Fruit fly (Drosophila melanogaster): ENCODE data around the gene CG10943.

Gene CG10943

DNA sequence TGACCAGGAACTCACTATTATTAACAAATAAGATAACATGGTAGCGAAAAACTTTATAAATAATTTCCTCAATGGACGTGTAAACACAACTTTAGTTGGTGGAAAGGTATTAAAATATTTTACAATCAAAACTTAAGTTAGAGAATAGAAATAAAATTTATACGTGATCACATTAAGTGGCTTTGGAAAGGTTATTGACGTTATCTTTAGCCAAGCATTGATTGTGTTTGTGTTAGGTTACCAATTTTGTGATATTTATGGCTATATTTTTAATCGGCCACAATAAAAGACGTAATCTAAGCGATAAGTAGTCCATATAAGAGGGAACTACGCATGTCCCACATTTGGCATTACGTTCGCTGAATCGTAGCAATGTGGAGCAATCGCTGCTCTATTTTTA, 22.0 kb upstream of the CG10943 start, which contains the start of gene CG14120:
Gene CG14120 (plus strand): TSS at position 360 of the 400 bp plus-strand sequence.
- TF ChIP-seq Jra (GFP tag; optimal IDR thresholded peaks at IDR 0.05) = no peak
- TF ChIP-seq Hr83 (GFP tag; optimal IDR thresholded peaks at IDR 0.05; ENCODE audit: poor library complexity, severe bottlenecking) = no peak
- TF ChIP-seq Myc (optimal IDR thresholded peaks at IDR 0.05) = no peak

DNA sequence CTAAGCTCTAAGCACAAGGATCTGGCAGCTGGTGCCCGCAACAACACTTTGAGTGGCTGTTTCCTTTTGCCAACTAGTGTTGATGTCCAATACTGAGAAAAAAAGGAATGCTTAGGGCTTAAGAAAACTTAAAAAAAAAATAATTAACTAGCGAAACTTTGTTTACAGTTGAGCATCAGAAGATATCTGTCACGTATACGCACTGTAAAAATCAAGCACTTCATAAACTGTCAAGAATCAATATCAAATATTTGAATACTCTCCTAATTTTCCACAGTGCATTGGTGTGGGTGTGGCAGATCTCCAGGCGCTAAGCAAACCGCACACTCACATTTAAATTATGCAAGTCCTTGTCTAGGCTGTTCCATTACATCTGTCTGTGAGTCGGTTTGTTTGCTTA, 11.5 kb upstream of the CG10943 start:
- TF ChIP-seq N (GFP tag; optimal IDR thresholded peaks at IDR 0.05) (no peak), Abd-B (GFP tag; optimal IDR thresholded peaks at IDR 0.05) (no peak), Myc (optimal IDR thresholded peaks at IDR 0.05) (no peak), sv (GFP tag; optimal IDR thresholded peaks at IDR 0.05) (no peak), lola (GFP tag; optimal IDR thresholded peaks at IDR 0.05) (no peak), pan (optimal IDR thresholded peaks at IDR 0.05) (no peak), OdsH (GFP tag; optimal IDR thresholded peaks at IDR 0.05) (no peak), br (GFP tag; optimal IDR thresholded peaks at IDR 0.05) (no peak), GATAd (GFP tag; optimal IDR thresholded peaks at IDR 0.05) (no peak), foxo (GFP tag; optimal IDR thresholded peaks at IDR 0.05) (no peak), HLH106 (tag; optimal IDR thresholded peaks at IDR 0.05) (no peak), rgr (GFP tag; optimal IDR thresholded peaks at IDR 0.05) (no peak)

DNA sequence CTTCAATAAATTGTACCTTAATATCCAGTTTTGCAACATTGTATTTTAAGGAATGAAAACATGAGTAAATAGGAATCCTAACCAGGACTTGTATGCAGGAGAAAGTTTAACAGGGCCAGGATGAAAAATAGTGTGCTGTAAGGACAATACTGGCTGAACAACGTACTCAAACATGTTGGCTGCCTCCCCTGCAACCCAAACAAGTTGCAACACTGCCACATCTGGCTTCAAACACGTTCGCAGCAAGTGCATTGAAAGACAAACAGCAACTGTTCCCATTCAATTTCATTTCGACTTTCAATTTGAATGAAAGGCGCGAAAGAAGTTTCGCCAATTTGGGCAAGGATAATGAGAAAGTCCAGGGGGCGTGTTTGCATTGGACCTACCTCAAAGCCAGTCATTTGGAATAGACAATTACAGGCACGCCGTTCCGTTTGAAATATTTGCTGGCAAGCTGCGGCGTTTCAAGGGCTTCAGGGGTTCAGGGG, 5.3 kb upstream of the CG10943 start:
- TF ChIP-seq Dif (GFP tag; optimal IDR thresholded peaks at IDR 0.05; ENCODE audit: partially characterized antibody) = no peak
- TF ChIP-seq sage (GFP tag; optimal IDR thresholded peaks at IDR 0.05) = no peak
- no peak for TF ChIP-seq Jra (GFP tag; optimal IDR thresholded peaks at IDR 0.05)
- TF ChIP-seq GATAd (GFP tag; optimal IDR thresholded peaks at IDR 0.05) = no peak

DNA sequence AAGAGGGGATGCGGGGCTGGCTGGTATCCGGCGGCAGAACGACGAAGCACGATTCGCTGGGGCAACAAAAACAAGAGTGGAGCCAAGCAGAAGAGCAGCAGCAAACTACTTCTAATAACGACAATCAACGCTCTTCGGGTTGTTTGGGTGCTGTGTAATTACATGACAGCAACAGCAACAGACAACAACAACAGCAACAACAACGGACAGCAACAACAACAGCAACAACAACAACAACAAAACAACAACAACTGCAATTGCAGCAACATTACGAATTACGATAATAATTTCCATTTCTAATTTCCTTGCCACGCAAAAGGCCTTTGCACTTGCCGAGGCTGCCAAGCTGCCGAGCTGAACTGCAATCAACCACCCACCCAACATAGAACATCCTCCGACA, 1.8 kb upstream of the CG10943 start:
- TF ChIP-seq dl (GFP tag; optimal IDR thresholded peaks at IDR 0.05; ENCODE audit: insufficient read depth in 1 of 2, partially characterized antibody in 2 of 2) (no peak), Rel (GFP tag; optimal IDR thresholded peaks at IDR 0.05) (no peak), Rel (tag; optimal IDR thresholded peaks at IDR 0.05) (no peak), tai (GFP tag; optimal IDR thresholded peaks at IDR 0.05) (no peak), Hnf4 (GFP tag; optimal IDR thresholded peaks at IDR 0.05) (no peak), h (GFP tag; optimal IDR thresholded peaks at IDR 0.05) (no peak), Dif (GFP tag; optimal IDR thresholded peaks at IDR 0.05; ENCODE audit: partially characterized antibody) (no peak), Dfd (GFP tag; optimal IDR thresholded peaks at IDR 0.05) (peak; percentile 54)

DNA sequence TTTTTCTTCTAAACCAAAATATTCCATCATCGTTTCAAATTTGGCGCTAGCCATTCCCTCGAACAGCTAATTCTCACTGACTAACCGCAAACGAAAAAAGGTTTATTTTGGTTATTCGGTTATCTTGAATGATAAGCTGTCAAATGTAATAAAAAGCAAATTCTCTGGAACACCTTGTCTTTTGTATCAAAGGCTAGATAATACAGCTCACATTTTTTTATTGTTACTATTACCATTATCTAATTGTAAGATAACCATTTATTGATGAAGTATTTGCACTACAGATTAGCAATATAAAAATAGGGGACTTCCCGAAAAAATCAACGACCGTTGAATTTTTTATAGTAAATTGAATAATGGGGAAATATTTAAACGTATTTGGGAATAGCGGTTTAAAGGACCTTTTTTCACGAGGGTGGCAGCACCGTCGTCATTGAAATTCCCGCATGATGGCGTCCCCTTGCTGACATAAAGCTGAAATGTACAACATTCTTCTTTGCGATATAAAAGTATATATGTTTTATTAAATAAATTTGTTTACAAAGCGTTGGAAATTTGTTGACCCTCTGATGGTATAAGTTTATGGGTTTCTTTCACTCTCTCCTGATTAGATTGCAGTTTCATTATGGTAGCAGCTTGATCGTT, 1.3 kb downstream of the CG10943 start, which contains the start of gene CG32107:
Gene CG32107 (minus strand): TSS at position 51 of the 645 bp plus-strand sequence.
- TF ChIP-seq fru (GFP tag; optimal IDR thresholded peaks at IDR 0.05) (no peak), dl (GFP tag; optimal IDR thresholded peaks at IDR 0.05; ENCODE audit: insufficient read depth in 1 of 2, partially characterized antibody in 2 of 2) (no peak), Rel (GFP tag; optimal IDR thresholded peaks at IDR 0.05) (no peak), Rel (tag; optimal IDR thresholded peaks at IDR 0.05) (peak; percentile 98), Vsx2 (GFP tag; optimal IDR thresholded peaks at IDR 0.05; ENCODE audit: partially characterized antibody) (peak; percentile 3), tai (GFP tag; optimal IDR thresholded peaks at IDR 0.05) (no peak), rgr (GFP tag; optimal IDR thresholded peaks at IDR 0.05) (no peak), HLH106 (tag; optimal IDR thresholded peaks at IDR 0.05) (no peak), Myc (optimal IDR thresholded peaks at IDR 0.05) (peak; percentile 80), Hr78 (GFP tag; optimal IDR thresholded peaks at IDR 0.05) (no peak), usp (GFP tag; optimal IDR thresholded peaks at IDR 0.05) (no peak), lola (GFP tag; optimal IDR thresholded peaks at IDR 0.05) (no peak), Dif (GFP tag; optimal IDR thresholded peaks at IDR 0.05; ENCODE audit: partially characterized antibody) (peak; percentile 12), h (GFP tag; optimal IDR thresholded peaks at IDR 0.05) (no peak), br (GFP tag; optimal IDR thresholded peaks at IDR 0.05) (no peak), GATAd (GFP tag; optimal IDR thresholded peaks at IDR 0.05) (no peak), brk (GFP tag; optimal IDR thresholded peaks at IDR 0.05) (no peak), jim (GFP tag; optimal IDR thresholded peaks at IDR 0.05) (no peak), Dfd (GFP tag; optimal IDR thresholded peaks at IDR 0.05) (no peak), Abd-B (GFP tag; optimal IDR thresholded peaks at IDR 0.05) (no peak)
